Worm (Caenorhabditis elegans): ENCODE data around the gene Y71H2AM.6.

DNA sequence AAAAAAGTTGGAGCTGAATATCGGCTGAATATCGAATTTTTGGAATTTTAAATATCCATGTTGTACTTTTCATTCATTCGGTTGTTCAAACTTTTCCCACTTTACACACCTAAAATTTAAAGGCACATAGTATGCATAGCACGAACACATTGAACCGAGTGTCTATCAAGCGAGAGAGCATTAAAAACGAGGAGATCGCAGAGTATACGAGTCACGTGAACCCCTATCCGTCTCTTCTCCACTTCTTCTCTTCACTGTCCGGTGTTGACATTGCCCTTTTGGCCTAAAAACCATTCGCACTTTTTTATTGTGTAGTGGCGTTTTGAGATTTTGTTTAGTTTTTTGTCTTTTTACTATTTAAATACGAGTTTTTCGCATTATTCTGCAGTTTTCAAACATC is 23.6 kb downstream of the Y71H2AM.6 start:
- TF ChIP-seq him-1 (tag; optimal IDR thresholded peaks at IDR 0.05): no peak
- no peak for TF ChIP-seq dao-5 (tag; optimal IDR thresholded peaks at IDR 0.05)
- TF ChIP-seq W03F9.2 (tag; optimal IDR thresholded peaks at IDR 0.05): peak; percentile 47
